Fruit fly (Drosophila melanogaster) whole organism, embryonic: Measurements from ENCODE around the gene Hrs.

ENCODE experiments used
- B-H2 ChIP-seq: fragments of 200-800 bp; sonication (Bioruptor generic); optimal IDR thresholded peaks from 2 replicates; lab custom pipeline; 2018; ENCODE audit warnings: missing biosample characterization, mild to moderate bottlenecking, missing genetic modification characterization
- CG10147 ChIP-seq: fragments of 200-800 bp; sonication (Bioruptor generic); optimal IDR thresholded peaks from 2 replicates; lab custom pipeline; 2019; ENCODE audit warnings: missing biosample characterization, mild to moderate bottlenecking, missing genetic modification characterization, moderate library complexity
- CG10565 ChIP-seq: fragments of 200-800 bp; sonication (Bioruptor generic); optimal IDR thresholded peaks from 3 replicates; lab custom pipeline; 2016; ENCODE audit warnings: missing biosample characterization, mild to moderate bottlenecking, missing genetic modification characterization
- CG12236 ChIP-seq: fragments of 200-800 bp; sonication (Bioruptor generic); optimal IDR thresholded peaks from 2 replicates; lab custom pipeline; 2016; ENCODE audit warnings: missing biosample characterization, missing genetic modification characterization
- CG12299 ChIP-seq: fragments of 200-800 bp; sonication (Bioruptor generic); optimal IDR thresholded peaks from 2 replicates; lab custom pipeline; 2018; ENCODE audit warnings: missing biosample characterization, mild to moderate bottlenecking, missing genetic modification characterization
- CG12769 ChIP-seq: fragments of 200-800 bp; sonication (Bioruptor generic); optimal IDR thresholded peaks from 2 replicates; lab custom pipeline; 2019; ENCODE audit warnings: missing biosample characterization, mild to moderate bottlenecking, missing genetic modification characterization, moderate library complexity
- CG12942 ChIP-seq: fragments of 200-800 bp; sonication (Bioruptor generic); optimal IDR thresholded peaks from 3 replicates; lab custom pipeline; 2016; ENCODE audit warnings: missing biosample characterization, missing genetic modification characterization
- CG14441 ChIP-seq: fragments of 200-800 bp; sonication (Bioruptor generic); IDR thresholded peaks from 2 replicates; pipeline ENCODE4 v1.3.6; 2022; ENCODE audit warnings: missing biosample characterization, missing genetic modification characterization
- CG14710 ChIP-seq: fragments of 200-800 bp; sonication (Bioruptor generic); optimal IDR thresholded peaks from 3 replicates; lab custom pipeline; 2019; ENCODE audit warnings: missing biosample characterization, mild to moderate bottlenecking, missing genetic modification characterization, moderate library complexity
- CG15073 ChIP-seq: fragments of 200-800 bp; sonication (Bioruptor generic); optimal IDR thresholded peaks from 2 replicates; lab custom pipeline; 2016; ENCODE audit warnings: missing biosample characterization, missing genetic modification characterization
- CG15269 ChIP-seq: fragments of 200-800 bp; sonication (Bioruptor generic); optimal IDR thresholded peaks from 2 replicates; lab custom pipeline; 2018; ENCODE audit warnings: missing biosample characterization, mild to moderate bottlenecking, missing genetic modification characterization, moderate library complexity
- CG16813 ChIP-seq: fragments of 200-800 bp; sonication (Bioruptor generic); IDR thresholded peaks from 3 replicates; pipeline ENCODE4 v1.3.6; 2022; ENCODE audit warnings: missing biosample characterization, missing genetic modification characterization; ENCODE audit not compliant: partially characterized antibody
- CG2120 ChIP-seq: fragments of 200-800 bp; sonication (Bioruptor generic); optimal IDR thresholded peaks from 3 replicates; lab custom pipeline; 2016; ENCODE audit warnings: missing biosample characterization, missing genetic modification characterization
- CG2129 ChIP-seq: fragments of 200-800 bp; sonication (Bioruptor generic); IDR thresholded peaks from 2 replicates; pipeline ENCODE4 v1.3.6; 2022; ENCODE audit warnings: missing biosample characterization, missing genetic modification characterization; ENCODE audit not compliant: partially characterized antibody
- CG2889 ChIP-seq: fragments of 200-800 bp; sonication (Bioruptor generic); IDR thresholded peaks from 3 replicates; pipeline ENCODE4 v1.3.6; 2022; ENCODE audit warnings: missing biosample characterization, missing genetic modification characterization
- CG30020 ChIP-seq: fragments of 200-800 bp; optimal IDR thresholded peaks from 2 replicates; lab custom pipeline; 2019; ENCODE audit warnings: missing biosample characterization, mild to moderate bottlenecking, missing genetic modification characterization, moderate library complexity
- CG3407 ChIP-seq: fragments of 200-800 bp; sonication (Bioruptor generic); optimal IDR thresholded peaks from 2 replicates; lab custom pipeline; 2018; ENCODE audit warnings: missing biosample characterization, mild to moderate bottlenecking, missing genetic modification characterization
- CG6654 ChIP-seq: fragments of 200-800 bp; sonication (Bioruptor generic); optimal IDR thresholded peaks from 2 replicates; lab custom pipeline; 2017; ENCODE audit warnings: missing biosample characterization, mild to moderate bottlenecking, missing genetic modification characterization
- CG7357 ChIP-seq: fragments of 200-800 bp; sonication (Bioruptor generic); IDR thresholded peaks from 3 replicates; pipeline ENCODE4 v1.3.6; 2022; ENCODE audit warnings: missing biosample characterization, missing genetic modification characterization
- CG8290 ChIP-seq, 3 experiments: fragments of 200-800 bp; sonication (Bioruptor generic); optimal IDR thresholded peaks; 2 replicates each; lab custom pipeline; 2016 to 2019; ENCODE audit warnings: missing biosample characterization in 3 of 3, missing genetic modification characterization in 3 of 3, mild to moderate bottlenecking in 2 of 3, moderate library complexity in 1 of 3
- CG9817 ChIP-seq: fragments of 200-800 bp; sonication (Bioruptor generic); optimal IDR thresholded peaks from 2 replicates; lab custom pipeline; 2018; ENCODE audit warnings: missing biosample characterization, mild to moderate bottlenecking, missing genetic modification characterization, moderate library complexity
- D19A ChIP-seq: fragments of 200-800 bp; optimal IDR thresholded peaks from 3 replicates; lab custom pipeline; 2019; ENCODE audit warnings: missing biosample characterization, mild to moderate bottlenecking, missing genetic modification characterization, moderate library complexity
- Dip2 ChIP-seq: fragments of 200-800 bp; sonication (Bioruptor generic); IDR thresholded peaks from 2 replicates; pipeline ENCODE4 v1.3.6; 2022; ENCODE audit warnings: missing biosample characterization, missing genetic modification characterization
- Ets97D ChIP-seq: fragments of 200-800 bp; sonication (Bioruptor generic); optimal IDR thresholded peaks from 3 replicates; lab custom pipeline; 2016; ENCODE audit warnings: missing biosample characterization, missing genetic modification characterization
- Fer2 ChIP-seq: fragments of 200-800 bp; sonication (Bioruptor generic); optimal IDR thresholded peaks from 2 replicates; lab custom pipeline; 2018; ENCODE audit warnings: missing biosample characterization, mild to moderate bottlenecking, missing genetic modification characterization, moderate library complexity
- Gsc ChIP-seq: fragments of 200-800 bp; sonication (Bioruptor generic); IDR thresholded peaks from 2 replicates; pipeline ENCODE4 v1.3.6; 2022; ENCODE audit warnings: missing biosample characterization, missing genetic modification characterization
- HmgD ChIP-seq: fragments of 200-800 bp; sonication (Bioruptor generic); optimal IDR thresholded peaks from 3 replicates; lab custom pipeline; 2016; ENCODE audit warnings: missing biosample characterization, missing genetic modification characterization
- Hmx ChIP-seq: fragments of 200-800 bp; sonication (Bioruptor generic); optimal IDR thresholded peaks from 2 replicates; lab custom pipeline; 2016; ENCODE audit warnings: missing biosample characterization, missing genetic modification characterization
- Hr3 ChIP-seq: fragments of 200-800 bp; sonication (Bioruptor generic); optimal IDR thresholded peaks from 3 replicates; lab custom pipeline; 2016; ENCODE audit warnings: missing biosample characterization, missing genetic modification characterization
- NfI ChIP-seq: fragments of 200-800 bp; sonication (Bioruptor generic); optimal IDR thresholded peaks from 3 replicates; lab custom pipeline; 2018; ENCODE audit warnings: missing biosample characterization, mild to moderate bottlenecking, missing genetic modification characterization, moderate library complexity
- Side ChIP-seq: fragments of 200-800 bp; sonication (Bioruptor generic); optimal IDR thresholded peaks from 2 replicates; lab custom pipeline; 2016; ENCODE audit warnings: missing biosample characterization, missing genetic modification characterization
- Spps ChIP-seq: fragments of 200-800 bp; sonication (Bioruptor generic); optimal IDR thresholded peaks from 2 replicates; lab custom pipeline; 2018; ENCODE audit warnings: missing biosample characterization, mild to moderate bottlenecking, missing genetic modification characterization
- Sry-δ ChIP-seq: fragments of 200-800 bp; sonication (Bioruptor generic); optimal IDR thresholded peaks from 2 replicates; lab custom pipeline; 2016; ENCODE audit warnings: missing biosample characterization, missing genetic modification characterization
- ab ChIP-seq: fragments of 200-800 bp; sonication (Bioruptor generic); optimal IDR thresholded peaks from 2 replicates; lab custom pipeline; 2016; ENCODE audit warnings: missing biosample characterization, missing genetic modification characterization
- ap ChIP-seq: fragments of 200-800 bp; sonication (Bioruptor generic); IDR thresholded peaks from 2 replicates; pipeline ENCODE4 v1.3.6; 2022; ENCODE audit warnings: missing biosample characterization, missing genetic modification characterization
- da ChIP-seq: fragments of 200-800 bp; sonication (Bioruptor generic); optimal IDR thresholded peaks from 2 replicates; lab custom pipeline; 2016; ENCODE audit warnings: missing biosample characterization, missing genetic modification characterization
- danr ChIP-seq: fragments of 200-800 bp; sonication (Bioruptor generic); IDR thresholded peaks from 2 replicates; pipeline ENCODE4 v1.3.6; 2022; ENCODE audit warnings: missing biosample characterization, missing genetic modification characterization
- dpn ChIP-seq, 2 experiments: fragments of 200-800 bp; sonication (Bioruptor generic); optimal IDR thresholded peaks; 3 replicates each; lab custom pipeline; 2016; ENCODE audit warnings: missing biosample characterization in 2 of 2, missing genetic modification characterization in 2 of 2
- esg ChIP-seq: fragments of 200-800 bp; sonication (Bioruptor generic); conservative IDR thresholded peaks from 2 replicates; pipeline ENCODE4 v1.3.6; 2022; ENCODE audit warnings: missing biosample characterization, missing genetic modification characterization
- fru ChIP-seq: fragments of >200 bp; optimal IDR thresholded peaks from 2 replicates; lab custom pipeline; 2017
- gem ChIP-seq: fragments of 200-800 bp; sonication (Bioruptor generic); optimal IDR thresholded peaks from 2 replicates; lab custom pipeline; 2019; ENCODE audit warnings: missing biosample characterization, mild to moderate bottlenecking, missing genetic modification characterization, moderate library complexity
- ham ChIP-seq: fragments of 200-800 bp; sonication (Bioruptor generic); IDR thresholded peaks from 2 replicates; pipeline ENCODE4 v1.3.6; 2022; ENCODE audit warnings: missing biosample characterization, missing genetic modification characterization
- lmd ChIP-seq: fragments of 200-800 bp; sonication (Bioruptor generic); IDR thresholded peaks from 2 replicates; pipeline ENCODE4 v1.3.6; 2022; ENCODE audit warnings: missing biosample characterization, missing genetic modification characterization
- org-1 ChIP-seq: fragments of 200-800 bp; sonication (Bioruptor generic); optimal IDR thresholded peaks from 2 replicates; lab custom pipeline; 2017; ENCODE audit warnings: missing biosample characterization, missing genetic modification characterization
- peb ChIP-seq: fragments of 200-800 bp; sonication (Bioruptor generic); IDR thresholded peaks from 2 replicates; pipeline ENCODE4 v1.3.6; 2022; ENCODE audit warnings: missing biosample characterization, missing genetic modification characterization
- pum ChIP-seq: fragments of 200-800 bp; sonication (Bioruptor generic); optimal IDR thresholded peaks from 2 replicates; lab custom pipeline; 2016; ENCODE audit warnings: missing biosample characterization, missing genetic modification characterization
- schlank ChIP-seq: fragments of 200-800 bp; sonication (Bioruptor generic); optimal IDR thresholded peaks from 2 replicates; lab custom pipeline; 2018; ENCODE audit warnings: missing biosample characterization, mild to moderate bottlenecking, missing genetic modification characterization
- seq ChIP-seq: fragments of 200-800 bp; sonication (Bioruptor generic); IDR thresholded peaks from 2 replicates; pipeline ENCODE4 v1.3.6; 2022; ENCODE audit warnings: missing biosample characterization, missing genetic modification characterization
- trh ChIP-seq: fragments of 200-800 bp; sonication (Bioruptor generic); optimal IDR thresholded peaks from 2 replicates; lab custom pipeline; 2016; ENCODE audit warnings: missing biosample characterization, missing genetic modification characterization
- ttk ChIP-seq: fragments of 200-800 bp; sonication (Bioruptor generic); IDR thresholded peaks from 2 replicates; pipeline ENCODE4 v2.1.2; 2022; ENCODE audit warnings: missing biosample characterization, missing genetic modification characterization
- z ChIP-seq: fragments of 200-800 bp; sonication (Bioruptor generic); IDR thresholded peaks from 3 replicates; pipeline ENCODE4 v1.3.6; 2022; ENCODE audit warnings: missing biosample characterization, missing genetic modification characterization

The Hrs gene

DNA sequence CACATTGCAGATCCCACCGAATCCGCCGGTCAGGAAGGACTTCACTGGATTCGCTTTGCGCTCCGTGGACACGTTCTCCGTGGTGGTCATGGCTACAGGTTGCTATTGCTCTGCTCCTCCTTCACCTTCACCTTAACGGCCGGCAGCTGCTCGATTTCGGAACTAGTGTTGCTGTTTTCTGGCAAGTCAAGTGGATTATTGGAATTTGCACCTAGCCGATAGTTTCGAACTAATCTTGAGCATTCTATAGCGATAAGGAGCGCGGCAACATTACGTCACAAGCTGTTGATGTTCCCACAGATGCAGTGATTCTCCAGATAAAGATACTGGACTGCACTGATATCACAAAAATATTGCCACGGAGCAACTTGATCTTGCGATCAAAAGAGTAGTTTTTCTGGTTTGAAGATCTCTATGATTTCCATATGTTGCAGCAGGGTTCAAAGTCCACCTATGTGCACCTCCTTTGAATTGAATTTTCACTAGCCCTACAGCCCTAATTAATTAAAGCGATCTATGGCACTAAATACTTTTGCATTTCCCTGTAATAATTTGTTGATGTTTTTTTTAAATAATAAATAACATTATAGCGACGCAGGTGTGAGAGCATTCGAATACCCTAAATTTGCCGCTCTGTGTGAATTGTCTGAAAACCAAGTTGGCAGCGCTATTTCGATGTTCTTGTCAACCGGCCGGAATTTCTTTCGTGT is 29.8 kb downstream of the Hrs start, which contains the start of the genes colt and HINT1 (continued):
- TF ChIP-seq CG12299 (tag; lab: Kevin White, UChicago) (no peak), Hr3 (GFP tag; lab: Kevin White, UChicago) (no peak), dpn (GFP tag; optimal IDR thresholded peaks at IDR 0.05; lab: Kevin White, UChicago) (no peak), z (GFP tag; lab: Robert Waterston, UW) (no peak), lmd (no peak), org-1 (no peak), CG12942 (no peak), pum (GFP tag; lab: Kevin White, UChicago) (no peak), ab (GFP tag; lab: Kevin White, UChicago) (no peak), CG15269 (tag; lab: Kevin White, UChicago) (no peak), CG2129 (GFP tag; lab: Robert Waterston, UW) (no peak), ttk (GFP tag; lab: Robert Waterston, UW) (no peak), CG15073 (no peak), CG12769 (tag; lab: Kevin White, UChicago) (no peak), CG12236 (GFP tag; lab: Kevin White, UChicago) (no peak), CG10565 (no peak), schlank (tag; lab: Kevin White, UChicago) (no peak), D19A (peak; percentile 44), gem (tag; lab: Kevin White, UChicago) (no peak), Fer2 (tag; lab: Kevin White, UChicago) (peak; percentile 1), danr (GFP tag; lab: Robert Waterston, UW) (no peak), CG7357 (GFP tag; lab: Robert Waterston, UW) (no peak), Spps (no peak), seq (GFP tag; lab: Robert Waterston, UW) (no peak), ap (GFP tag; lab: Robert Waterston, UW) (no peak), ham (GFP tag; lab: Robert Waterston, UW) (no peak), CG14441 (peak; percentile 37; the same call in 1 of the 2 replicates), CG14710 (tag; lab: Kevin White, UChicago) (peak; percentile 70), CG2120 (GFP tag; lab: Kevin White, UChicago) (peak; percentile 31), CG3407 (GFP tag; lab: Kevin White, UChicago) (no peak), B-H2 (no peak), Sry-δ (peak; percentile 41), CG6654 (GFP tag; lab: Kevin White, UChicago) (no peak), Side (GFP tag; lab: Kevin White, UChicago) (no peak), CG10147 (peak; percentile 1), esg (GFP tag; lab: Robert Waterston, UW) (no peak), HmgD (GFP tag; lab: Kevin White, UChicago) (no peak), Hmx (GFP tag; lab: Kevin White, UChicago) (no peak), CG8290 (GFP tag; optimal IDR thresholded peaks at IDR 0.05; lab: Kevin White, UChicago) (no peak), CG8290 (tag; optimal IDR thresholded peaks at IDR 0.05; lab: Kevin White, UChicago) (peak in 1 of 2 experiments; percentile 18), Dip2 (GFP tag; lab: Robert Waterston, UW) (no peak), CG16813 (no peak; the same call in 2 of the 3 replicates), trh (GFP tag; lab: Kevin White, UChicago) (no peak), Ets97D (GFP tag; lab: Kevin White, UChicago) (peak; percentile 45), CG9817 (no peak), Gsc (GFP tag; lab: Robert Waterston, UW) (no peak), CG30020 (tag; lab: Kevin White, UChicago) (peak; percentile 72), fru (lab: Kevin White, UChicago) (no peak), peb (GFP tag; lab: Robert Waterston, UW) (no peak), da (GFP tag; lab: Kevin White, UChicago) (no peak), NfI (GFP tag; lab: Kevin White, UChicago) (peak; percentile 24), CG2889 (GFP tag; lab: Robert Waterston, UW) (no peak)
